Worm (Caenorhabditis elegans): ENCODE results near the gene C13G5.2.
A peak's percentile ranks its signal among the peaks of the same experiment; 100 is the strongest.

The C13G5.2 gene

ce11 chrIII:8650235-8650817 lies 32.1 kb upstream of the C13G5.2 start, which contains the start of gene flp-23 (continued):
- TF ChIP-seq lim-7 (GFP tag; IDR thresholded peaks at IDR 0.05) (peak; percentile 72), D1046.2 (GFP tag; IDR thresholded peaks at IDR 0.05) (0 out of 2 replicates have a peak, but pooled peaks have one; percentile 58), lin-29 (GFP tag; IDR thresholded peaks at IDR 0.05) (no peak), nhr-111 (GFP tag; optimal IDR thresholded peaks at IDR 0.05) (no peak), ceh-44 (GFP tag; IDR thresholded peaks at IDR 0.05) (peak; percentile 26; the same call in 1 of the 2 replicates), attf-4 (tag; optimal IDR thresholded peaks at IDR 0.05) (no peak), tag-97 (GFP tag; IDR thresholded peaks at IDR 0.05) (no peak), daf-16 (GFP tag; optimal IDR thresholded peaks at IDR 0.05) (peak in 1 of 2 experiments; percentile 18), daf-16 (tag; optimal IDR thresholded peaks at IDR 0.05) (peak; percentile 26), Y105C5A.15 (GFP tag; IDR thresholded peaks at IDR 0.05) (no peak), dpl-1 (GFP tag; optimal IDR thresholded peaks at IDR 0.05) (no peak), mep-1 (tag; optimal IDR thresholded peaks at IDR 0.05) (peak; percentile 37), set-16 (GFP tag; IDR thresholded peaks at IDR 0.05) (peak; percentile 68), Y48G9A.11 (GFP tag; IDR thresholded peaks at IDR 0.05) (no peak), F26F4.8 (GFP tag; conservative IDR thresholded peaks at IDR 0.05) (peak; percentile 68; the same call in 1 of the 2 replicates), T26A8.4 (GFP tag; IDR thresholded peaks at IDR 0.05) (peak; percentile 12; the same call in 1 of the 2 replicates)

DNA sequence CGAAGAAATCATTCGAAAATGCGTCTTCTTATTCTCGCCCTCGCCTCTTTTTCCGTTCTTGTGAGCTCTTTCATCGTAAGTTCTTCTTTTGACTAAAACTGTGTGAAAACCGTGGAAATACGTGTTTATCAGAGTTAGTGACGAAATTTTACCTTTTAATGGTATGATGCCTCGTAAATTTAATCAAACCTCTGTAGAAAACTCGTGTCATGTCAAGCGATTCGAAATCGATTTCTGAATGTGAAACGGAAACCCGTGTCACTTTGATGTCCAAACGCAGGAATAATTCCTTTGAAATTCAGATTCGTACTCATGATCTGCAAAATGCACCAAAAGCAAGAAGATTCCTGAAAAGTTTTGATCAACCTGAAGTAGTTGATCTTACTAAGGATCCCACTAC lies 30.3 kb upstream of the C13G5.2 start, which contains the start of gene F22B7.3:
Gene F22B7.3 (plus strand): TSS at position 301 of the 400 bp plus-strand sequence.
- TF ChIP-seq Y75B8A.6 (GFP tag; IDR thresholded peaks at IDR 0.05) (no peak), nhr-42 (GFP tag; IDR thresholded peaks at IDR 0.05) (no peak), ceh-28 (tag; optimal IDR thresholded peaks at IDR 0.05) (no peak), unc-62 (GFP tag; optimal IDR thresholded peaks at IDR 0.05 in 1 of 2) (peak in 1 of 2 experiments; percentile 38), unc-62 (tag; optimal IDR thresholded peaks at IDR 0.05) (no peak)

DNA sequence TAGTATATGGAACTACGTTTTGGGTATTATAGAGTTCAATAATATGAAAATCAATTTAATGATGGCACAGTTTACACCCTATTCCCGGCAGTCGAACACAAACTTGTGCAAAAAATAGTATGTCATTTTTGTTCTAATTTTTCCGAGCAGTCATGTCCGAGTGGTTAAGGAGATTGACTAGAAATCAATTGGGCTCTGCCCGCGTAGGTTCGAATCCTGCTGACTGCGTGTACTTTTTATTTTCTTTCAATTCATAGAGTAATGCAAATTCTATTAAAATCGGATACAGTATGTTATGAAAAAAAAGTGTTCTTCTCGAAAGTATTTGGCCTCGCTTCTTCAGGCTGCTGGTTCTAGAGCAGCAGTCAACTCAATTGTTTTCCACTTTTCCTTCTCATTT lies 27.8 kb upstream of the C13G5.2 start:
- TF ChIP-seq mdt-29 (GFP tag; IDR thresholded peaks at IDR 0.05) (no peak), ceh-44 (GFP tag; IDR thresholded peaks at IDR 0.05) (0 out of 2 replicates have a peak, but pooled peaks have one; percentile 39), ceh-28 (tag; optimal IDR thresholded peaks at IDR 0.05) (no peak), zfp-3 (GFP tag; conservative IDR thresholded peaks at IDR 0.05) (no peak), mes-2 (tag; optimal IDR thresholded peaks at IDR 0.05; ENCODE audit: poor library complexity, severe bottlenecking) (peak; percentile 54), vab-7 (GFP tag; IDR thresholded peaks at IDR 0.05) (peak; percentile 71), mdl-1 (tag; optimal IDR thresholded peaks at IDR 0.05) (no peak), F26F4.8 (GFP tag; conservative IDR thresholded peaks at IDR 0.05) (0 out of 2 replicates have a peak, but pooled peaks have one; percentile 42), ctbp-1 (GFP tag; IDR thresholded peaks at IDR 0.05) (0 out of 2 replicates have a peak, but pooled peaks have one; percentile 32), lin-13 (GFP tag; optimal IDR thresholded peaks at IDR 0.05) (no peak), F44E2.7 (GFP tag; IDR thresholded peaks at IDR 0.05) (0 out of 2 replicates have a peak, but pooled peaks have one; percentile 60), unc-39 (tag; optimal IDR thresholded peaks at IDR 0.05) (no peak), unc-130 (GFP tag; optimal IDR thresholded peaks at IDR 0.05) (peak; percentile 26), ZK546.5 (tag; optimal IDR thresholded peaks at IDR 0.05) (no peak), nhr-41 (GFP tag; IDR thresholded peaks at IDR 0.05) (0 out of 2 replicates have a peak, but pooled peaks have one; percentile 25), pqm-1 (tag; optimal IDR thresholded peaks at IDR 0.05) (no peak), spr-3 (GFP tag; optimal IDR thresholded peaks at IDR 0.05) (no peak), nhr-25 (tag; optimal IDR thresholded peaks at IDR 0.05; ENCODE audit: borderline replicate concordance, insufficient read depth) (no peak), zfp-2 (tag; optimal IDR thresholded peaks at IDR 0.05) (no peak), egl-43 (GFP tag; IDR thresholded peaks at IDR 0.05) (no peak), ztf-7 (tag; optimal IDR thresholded peaks at IDR 0.05) (no peak), jun-1 (tag; optimal IDR thresholded peaks at IDR 0.05) (no peak), mxl-2 (GFP tag; conservative IDR thresholded peaks at IDR 0.05) (no peak), php-3 (GFP tag; IDR thresholded peaks at IDR 0.05) (no peak), R02D3.7 (tag; optimal IDR thresholded peaks at IDR 0.05) (no peak), attf-4 (tag; optimal IDR thresholded peaks at IDR 0.05) (no peak), saeg-2 (GFP tag; IDR thresholded peaks at IDR 0.05) (0 out of 2 replicates have a peak, but pooled peaks have one; percentile 26), dve-1 (tag; optimal IDR thresholded peaks at IDR 0.05; ENCODE audit: insufficient read depth) (no peak), daf-16 (GFP tag; optimal IDR thresholded peaks at IDR 0.05) (peak in 1 of 2 experiments; percentile 45), daf-16 (tag; optimal IDR thresholded peaks at IDR 0.05) (peak; percentile 35), mep-1 (tag; optimal IDR thresholded peaks at IDR 0.05) (no peak), nhr-77 (tag; optimal IDR thresholded peaks at IDR 0.05) (no peak)
